Worm (Caenorhabditis elegans): ENCODE measurements around the gene pfk-1.1.

- no peak for TF ChIP-seq lin-40 (tag; optimal IDR thresholded peaks at IDR 0.05)
- TF ChIP-seq pha-4 (tag; optimal IDR thresholded peaks at IDR 0.05): no peak
- TF ChIP-seq F57C9.4 (tag; optimal IDR thresholded peaks at IDR 0.05): no peak
- TF ChIP-seq tbx-9 (tag; optimal IDR thresholded peaks at IDR 0.05; ENCODE audit: borderline replicate concordance): no peak
- no peak for TF ChIP-seq nhr-120 (GFP tag; IDR thresholded peaks at IDR 0.05)
- TF ChIP-seq ama-1 (optimal IDR thresholded peaks at IDR 0.05): no peak
- no peak for TF ChIP-seq ama-1 (GFP tag; optimal IDR thresholded peaks at IDR 0.05)
- TF ChIP-seq tlf-1 (GFP tag; optimal IDR thresholded peaks at IDR 0.05): no peak
- no peak for TF ChIP-seq lin-35 (GFP tag; optimal IDR thresholded peaks at IDR 0.05)
- no peak for TF ChIP-seq T07F8.4 (tag; optimal IDR thresholded peaks at IDR 0.05)
- no peak for TF ChIP-seq cebp-1 (GFP tag; IDR thresholded peaks at IDR 0.05)
- no peak for TF ChIP-seq cebp-1 (tag; optimal IDR thresholded peaks at IDR 0.05)
- no peak for TF ChIP-seq madf-8 (GFP tag; conservative IDR thresholded peaks at IDR 0.05)
- TF ChIP-seq nfyb-1 (GFP tag; IDR thresholded peaks at IDR 0.05): no peak
- no peak for TF ChIP-seq ztf-6 (GFP tag; IDR thresholded peaks at IDR 0.05)
Observed at ce11 chrX:2990145-2990544, 49.5 kb downstream of the pfk-1.1 start.
